Fruit fly (Drosophila melanogaster): ENCODE data around the gene Der-1.

The Der-1 gene

DNA sequence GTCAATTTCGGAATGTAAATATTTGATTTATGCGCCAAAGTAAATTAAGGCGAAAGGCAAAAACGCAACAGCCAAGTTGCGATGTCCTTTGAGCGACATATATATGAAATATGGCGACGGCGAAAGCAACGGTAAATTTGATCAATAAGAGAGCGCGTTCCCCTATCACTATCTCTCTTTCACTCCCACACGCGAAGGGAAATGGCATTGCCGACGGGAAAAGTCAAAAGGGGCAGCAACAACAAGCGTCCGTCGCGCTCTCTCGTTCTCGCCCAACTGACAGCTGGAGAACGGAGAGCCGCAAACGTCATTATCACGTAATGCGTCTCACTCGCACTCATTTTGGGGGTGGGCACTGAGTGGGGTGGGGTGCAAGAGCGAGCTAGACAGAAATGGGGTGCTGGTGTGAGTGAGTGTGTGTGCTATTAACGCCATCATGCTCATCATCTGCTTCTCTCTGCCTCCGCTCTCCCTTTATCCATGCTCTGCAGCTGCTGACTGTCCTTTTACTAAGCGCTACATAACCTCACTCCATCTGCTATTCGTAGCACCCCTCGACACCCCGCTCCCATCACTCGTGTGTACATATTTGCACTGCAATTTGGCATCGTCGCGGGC lies 3.3 kb upstream of the Der-1 start, which contains the start of gene erm (continued):
- TF ChIP-seq CG2129 (GFP tag; IDR thresholded peaks at IDR 0.05; ENCODE audit: partially characterized antibody) = no peak
- TF ChIP-seq jumu (GFP tag; optimal IDR thresholded peaks at IDR 0.05) = no peak
- TF ChIP-seq Sox102F (GFP tag; optimal IDR thresholded peaks at IDR 0.05) = no peak
- peak; percentile 94 for TF ChIP-seq CG10321 (GFP tag; IDR thresholded peaks at IDR 0.05)
- no peak for TF ChIP-seq Hr39 (optimal IDR thresholded peaks at IDR 0.05)
- TF ChIP-seq Dbx (GFP tag; IDR thresholded peaks at IDR 0.05) = no peak
- TF ChIP-seq sug (tag; optimal IDR thresholded peaks at IDR 0.05) = no peak
- no peak for TF ChIP-seq Eip74EF (GFP tag; optimal IDR thresholded peaks at IDR 0.05)
- TF ChIP-seq Nf-YC (tag; optimal IDR thresholded peaks at IDR 0.05) = peak; percentile 97
- no peak for TF ChIP-seq CG10565 (GFP tag; optimal IDR thresholded peaks at IDR 0.05)
- TF ChIP-seq lab (GFP tag; optimal IDR thresholded peaks at IDR 0.05) = no peak
- TF ChIP-seq CG33213 (GFP tag; optimal IDR thresholded peaks at IDR 0.05) = no peak
- TF ChIP-seq Dll (GFP tag; IDR thresholded peaks at IDR 0.05; ENCODE audit: partially characterized antibody) = no peak
- TF ChIP-seq CG6791 (GFP tag; IDR thresholded peaks at IDR 0.05; ENCODE audit: partially characterized antibody) = 0 out of 3 replicates have a peak, but pooled peaks have one; percentile 5
- peak; percentile 78 for TF ChIP-seq abd-A (tag; optimal IDR thresholded peaks at IDR 0.05)
- TF ChIP-seq slou (GFP tag; optimal IDR thresholded peaks at IDR 0.05) = no peak
- peak; percentile 49; the same call in 1 of the 2 replicates for TF ChIP-seq sna (GFP tag; IDR thresholded peaks at IDR 0.05; ENCODE audit: partially characterized antibody)
- no peak for TF ChIP-seq CG33557 (GFP tag; optimal IDR thresholded peaks at IDR 0.05)
- TF ChIP-seq CG11085 (GFP tag; IDR thresholded peaks at IDR 0.05) = no peak
- no peak for TF ChIP-seq Hsf (GFP tag; optimal IDR thresholded peaks at IDR 0.05)
- no peak for TF ChIP-seq HmgZ (tag; optimal IDR thresholded peaks at IDR 0.05)
- no peak for TF ChIP-seq CG9817 (tag; optimal IDR thresholded peaks at IDR 0.05)
- TF ChIP-seq gce (GFP tag; IDR thresholded peaks at IDR 0.05) = no peak
- TF ChIP-seq Hand (GFP tag; optimal IDR thresholded peaks at IDR 0.05) = no peak
- TF ChIP-seq onecut (GFP tag; IDR thresholded peaks at IDR 0.05) = peak; percentile 42
- TF ChIP-seq lola (GFP tag; optimal IDR thresholded peaks at IDR 0.05) = no peak
- TF ChIP-seq MESR4 (GFP tag; optimal IDR thresholded peaks at IDR 0.05) = no peak
- TF ChIP-seq pho (GFP tag; optimal IDR thresholded peaks at IDR 0.05) = no peak
- TF ChIP-seq CG10979 (tag; optimal IDR thresholded peaks at IDR 0.05) = no peak
- no peak for TF ChIP-seq Rfx (GFP tag; IDR thresholded peaks at IDR 0.05)
- TF ChIP-seq MTF-1 (GFP tag; optimal IDR thresholded peaks at IDR 0.05; ENCODE audit: borderline replicate concordance) = peak; percentile 74
- TF ChIP-seq esg (GFP tag; conservative IDR thresholded peaks at IDR 0.05) = no peak
- TF ChIP-seq CG12744 (GFP tag; optimal IDR thresholded peaks at IDR 0.05) = no peak
- TF ChIP-seq CG6813 (GFP tag; optimal IDR thresholded peaks at IDR 0.05) = no peak
- no peak for TF ChIP-seq CG31365 (tag; optimal IDR thresholded peaks at IDR 0.05)
- no peak for TF ChIP-seq CG4328 (GFP tag; optimal IDR thresholded peaks at IDR 0.05)
- no peak for TF ChIP-seq CG34224 (GFP tag; IDR thresholded peaks at IDR 0.05; ENCODE audit: partially characterized antibody)
- no peak for TF ChIP-seq Ssrp (tag; optimal IDR thresholded peaks at IDR 0.05)
- no peak for TF ChIP-seq HLHmδ (GFP tag; optimal IDR thresholded peaks at IDR 0.05)
- no peak for TF ChIP-seq Asciz (GFP tag; optimal IDR thresholded peaks at IDR 0.05)
- no peak for TF ChIP-seq CG2120 (GFP tag; optimal IDR thresholded peaks at IDR 0.05)
- no peak for TF ChIP-seq BEAF-32 (GFP tag; optimal IDR thresholded peaks at IDR 0.05)
- no peak for TF ChIP-seq pita (GFP tag; optimal IDR thresholded peaks at IDR 0.05)
- no peak for TF ChIP-seq Spps (tag; optimal IDR thresholded peaks at IDR 0.05)
- TF ChIP-seq run (tag; optimal IDR thresholded peaks at IDR 0.05) = no peak
- TF ChIP-seq pros (GFP tag; optimal IDR thresholded peaks at IDR 0.05) = peak; percentile 43
- TF ChIP-seq Sin3A (optimal IDR thresholded peaks at IDR 0.05) = no peak
- TF ChIP-seq caup (GFP tag; optimal IDR thresholded peaks at IDR 0.05; ENCODE audit: severe bottlenecking) = no peak
- TF ChIP-seq Fer1 (GFP tag; optimal IDR thresholded peaks at IDR 0.05) = no peak

All from whole organism, embryonic.